Worm (Caenorhabditis elegans) whole organism, midembryonic: ENCODE results near the gene T14B4.1.

ENCODE experiments used
- T22C8.4 ChIP-seq: fragments of 200-800 bp; sonication (Bioruptor generic); IDR thresholded peaks from 2 replicates; pipeline ENCODE4 v1.3.6; 2022; ENCODE audit warnings: missing genetic modification characterization, missing compliant biosample characterization
- cog-1 ChIP-seq: sonication (generic microtip); optimal IDR thresholded peaks from 2 replicates; lab custom pipeline; 2016; ENCODE audit warnings: missing genetic modification characterization, missing compliant biosample characterization
- flt-1 ChIP-seq: fragments of 200-800 bp; sonication (Bioruptor generic); IDR thresholded peaks from 2 replicates; pipeline ENCODE4 v1.3.6; 2022; ENCODE audit warnings: missing genetic modification characterization, missing compliant biosample characterization
- klf-2 ChIP-seq: fragments of 200-800 bp; sonication (Bioruptor generic); conservative IDR thresholded peaks from 2 replicates; pipeline ENCODE4 v1.3.6; 2022; ENCODE audit warnings: missing genetic modification reagents, missing genetic modification characterization, missing compliant biosample characterization
- med-1 ChIP-seq: sonication (generic microtip); optimal IDR thresholded peaks from 2 replicates; lab custom pipeline; 2017; ENCODE audit warnings: missing genetic modification characterization, mild to moderate bottlenecking, missing compliant biosample characterization, antibody characterized with exemption, missing genetic modification reagents; ENCODE audit not compliant: insufficient read depth
- ref-1 ChIP-seq: fragments of 200-800 bp; sonication (Bioruptor generic); conservative IDR thresholded peaks from 2 replicates; pipeline ENCODE4 v1.3.6; 2022; ENCODE audit warnings: missing genetic modification reagents, missing genetic modification characterization, missing compliant biosample characterization
- tab-1 ChIP-seq: fragments of 200-800 bp; sonication (Bioruptor generic); IDR thresholded peaks from 2 replicates; pipeline ENCODE4 v1.3.6; 2022; ENCODE audit warnings: missing genetic modification characterization, missing compliant biosample characterization
- ztf-23 ChIP-seq: fragments of 200-800 bp; sonication (Bioruptor generic); IDR thresholded peaks from 2 replicates; pipeline ENCODE4 v1.3.6; 2022; ENCODE audit warnings: missing genetic modification reagents, missing genetic modification characterization, missing compliant biosample characterization
- ztf-29 ChIP-seq: fragments of 200-800 bp; sonication (Bioruptor generic); IDR thresholded peaks from 2 replicates; pipeline ENCODE4 v1.3.6; 2022; ENCODE audit warnings: missing genetic modification reagents, missing genetic modification characterization, missing compliant biosample characterization

ce11 chrII:6695388-6695787, 41.3 kb upstream of the T14B4.1 start, which contains the start of gene C18H9.5:
- TF ChIP-seq T22C8.4 (GFP tag; lab: Robert Waterston, UW) (no peak), klf-2 (GFP tag; lab: Robert Waterston, UW) (no peak), flt-1 (GFP tag; lab: Robert Waterston, UW) (no peak), med-1 (GFP tag; lab: Kevin White, UChicago) (no peak), ref-1 (GFP tag; lab: Robert Waterston, UW) (no peak), tab-1 (no peak), ztf-29 (GFP tag; lab: Robert Waterston, UW) (no peak), ztf-23 (GFP tag; lab: Robert Waterston, UW) (no peak), cog-1 (no peak)
